Worm (Caenorhabditis elegans) whole organism, L4 larva: ENCODE data around the gene F48G7.4.

Source experiments
- T26A8.4 ChIP-seq: fragments of 200-800 bp; sonication (Bioruptor generic); IDR thresholded peaks from 2 replicates; pipeline ENCODE4 v1.3.6; 2022; ENCODE audit warnings: missing genetic modification characterization, missing compliant biosample characterization
- dmd-8 ChIP-seq: fragments of 200-800 bp; sonication (Bioruptor generic); IDR thresholded peaks from 2 replicates; pipeline ENCODE4 v1.3.6; 2022; ENCODE audit warnings: missing genetic modification characterization, missing compliant biosample characterization
- lin-39 ChIP-seq: fragments of 150-350 bp; optimal IDR thresholded peaks from 2 replicates; lab custom pipeline; 2014; ENCODE audit warnings: missing biosample characterization, missing genetic modification reagents, missing genetic modification characterization
- madf-9 ChIP-seq: fragments of 200-800 bp; sonication (Bioruptor generic); conservative IDR thresholded peaks from 2 replicates; pipeline ENCODE4 v1.3.6; 2022; ENCODE audit warnings: missing genetic modification reagents, missing genetic modification characterization, missing compliant biosample characterization
- mxl-3 ChIP-seq: fragments of 200-800 bp; sonication (Bioruptor generic); optimal IDR thresholded peaks from 2 replicates; lab custom pipeline; 2018; ENCODE audit warnings: mild to moderate bottlenecking, missing genetic modification characterization, missing compliant biosample characterization
- pqm-1 ChIP-seq: sonication (generic microtip); optimal IDR thresholded peaks from 2 replicates; lab custom pipeline; 2017; ENCODE audit warnings: missing biosample characterization, missing genetic modification characterization
- sdz-12 ChIP-seq: fragments of 200-800 bp; sonication (Bioruptor generic); optimal IDR thresholded peaks from 2 replicates; lab custom pipeline; 2018; ENCODE audit warnings: mild to moderate bottlenecking, missing genetic modification characterization, missing compliant biosample characterization
- zag-1 ChIP-seq: fragments of 150-350 bp; optimal IDR thresholded peaks from 2 replicates; lab custom pipeline; 2014; ENCODE audit warnings: missing biosample characterization, missing genetic modification characterization
- ztf-11 ChIP-seq: fragments of 150-350 bp; optimal IDR thresholded peaks from 2 replicates; lab custom pipeline; 2014; ENCODE audit warnings: missing biosample characterization, missing genetic modification characterization

ce11 chrV:628527-628926, 9.3 kb downstream of the F48G7.4 start, which contains the start of gene F48G7.9:
- TF ChIP-seq sdz-12 (GFP tag; lab: Kevin White, UChicago) (no peak), zag-1 (tag; lab: Kevin White, UChicago) (no peak), madf-9 (no peak), lin-39 (tag; lab: Kevin White, UChicago) (no peak), pqm-1 (tag; lab: Kevin White, UChicago) (no peak), mxl-3 (GFP tag; lab: Kevin White, UChicago) (no peak), dmd-8 (GFP tag; lab: Robert Waterston, UW) (no peak), ztf-11 (tag; lab: Kevin White, UChicago) (no peak), T26A8.4 (GFP tag; lab: Robert Waterston, UW) (no peak)
